Worm (Caenorhabditis elegans) whole organism, late embryonic: ENCODE data around the gene timm-17B.1.

Experiments used
- nhr-232 ChIP-seq: sonication (generic microtip); optimal IDR thresholded peaks from 2 replicates; lab custom pipeline; 2016; ENCODE audit warnings: missing genetic modification characterization, missing compliant biosample characterization
- pag-3 ChIP-seq: sonication (generic microtip); optimal IDR thresholded peaks from 2 replicates; lab custom pipeline; 2016; ENCODE audit warnings: missing compliant biosample characterization, missing genetic modification characterization, borderline replicate concordance
- pax-1 ChIP-seq: fragments of 150-350 bp; optimal IDR thresholded peaks from 2 replicates; lab custom pipeline; 2014; ENCODE audit warnings: missing biosample characterization, missing genetic modification characterization
- pqm-1 ChIP-seq: sonication (generic microtip); optimal IDR thresholded peaks from 2 replicates; lab custom pipeline; 2016; ENCODE audit warnings: missing genetic modification characterization, missing compliant biosample characterization
- ref-2 ChIP-seq: sonication (generic microtip); optimal IDR thresholded peaks from 2 replicates; lab custom pipeline; 2016; ENCODE audit warnings: missing genetic modification characterization, missing compliant biosample characterization

ce11 chrIV:4764422-4764821 is 19.1 kb upstream of the timm-17B.1 start, which contains the start of gene npp-26:
- no peak for TF ChIP-seq pag-3
- no peak for TF ChIP-seq pqm-1 (tag; lab: Kevin White, UChicago)
- TF ChIP-seq pax-1 (tag; lab: Kevin White, UChicago) = no peak
- no peak for TF ChIP-seq ref-2 (tag; lab: Kevin White, UChicago)
- no peak for TF ChIP-seq nhr-232
